Worm (Caenorhabditis elegans): ENCODE results near the gene C43D7.7.

The C43D7.7 gene

ce11 chrV:19354506-19354905 is 35.2 kb upstream of the C43D7.7 start:
- TF ChIP-seq daf-12 (tag; optimal IDR thresholded peaks at IDR 0.05) (no peak), T26A8.4 (GFP tag; IDR thresholded peaks at IDR 0.05) (no peak), ces-1 (GFP tag; optimal IDR thresholded peaks at IDR 0.05) (no peak), attf-4 (tag; optimal IDR thresholded peaks at IDR 0.05) (no peak), zfp-3 (GFP tag; conservative IDR thresholded peaks at IDR 0.05) (no peak), mxl-3 (GFP tag; optimal IDR thresholded peaks at IDR 0.05) (no peak), mxl-2 (GFP tag; conservative IDR thresholded peaks at IDR 0.05) (no peak), nhr-48 (tag; optimal IDR thresholded peaks at IDR 0.05) (no peak)

- TF ChIP-seq rbr-2 (tag; optimal IDR thresholded peaks at IDR 0.05) = no peak
- no peak for TF ChIP-seq unc-62 (GFP tag; optimal IDR thresholded peaks at IDR 0.05 in 1 of 2)
- no peak for TF ChIP-seq unc-62 (tag; optimal IDR thresholded peaks at IDR 0.05)
Observed at ce11 chrV:19351944-19352343, 32.6 kb upstream of the C43D7.7 start.

- peak; percentile 62 for TF ChIP-seq ceh-28 (tag; optimal IDR thresholded peaks at IDR 0.05)
- TF ChIP-seq ztf-11 (tag; optimal IDR thresholded peaks at IDR 0.05) = no peak
Observed at ce11 chrV:19337333-19337732, 18.0 kb upstream of the C43D7.7 start.

- TF ChIP-seq unc-62 (GFP tag; optimal IDR thresholded peaks at IDR 0.05 in 1 of 2) = peak in 1 of 2 experiments; percentile 13
- no peak for TF ChIP-seq unc-62 (tag; optimal IDR thresholded peaks at IDR 0.05)
- no peak for TF ChIP-seq set-16 (GFP tag; IDR thresholded peaks at IDR 0.05)
- no peak for TF ChIP-seq lin-29 (GFP tag; IDR thresholded peaks at IDR 0.05)
- TF ChIP-seq ceh-44 (GFP tag; IDR thresholded peaks at IDR 0.05) = no peak
- no peak for TF ChIP-seq pha-4 (GFP tag; IDR thresholded peaks at IDR 0.05)
- no peak for TF ChIP-seq pha-4 (tag; optimal IDR thresholded peaks at IDR 0.05)
- no peak for TF ChIP-seq dmd-8 (GFP tag; IDR thresholded peaks at IDR 0.05)
Observed at ce11 chrV:19329263-19329662, 10.0 kb upstream of the C43D7.7 start, which contains the start of gene fbxb-65. fbxb-65 (plus strand) TSS chrV:19329563.

DNA sequence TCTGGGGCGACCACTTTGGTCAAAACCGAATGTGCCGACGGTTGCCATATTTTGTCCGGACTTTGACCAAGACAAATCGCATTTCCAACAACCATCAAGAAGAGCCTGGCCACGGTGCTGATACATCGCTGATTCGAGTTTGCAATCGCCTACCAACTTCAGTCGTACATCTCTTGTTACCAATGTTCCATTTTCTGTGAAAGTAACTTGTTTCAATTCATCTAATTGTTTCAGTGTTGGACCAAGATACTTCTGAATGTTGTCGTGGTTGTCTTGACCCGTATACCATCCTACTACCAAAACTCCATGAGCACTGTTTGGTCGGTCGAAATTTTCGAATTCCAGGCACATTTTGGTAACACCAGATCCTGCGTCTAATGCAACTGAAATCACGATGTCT is 6.1 kb upstream of the C43D7.7 start:
- TF ChIP-seq lim-7 (GFP tag; IDR thresholded peaks at IDR 0.05) (0 out of 2 replicates have a peak, but pooled peaks have one; percentile 37), sdz-12 (GFP tag; optimal IDR thresholded peaks at IDR 0.05) (no peak), aha-1 (tag) (peak; percentile 77), ceh-82 (tag; optimal IDR thresholded peaks at IDR 0.05) (no peak), Y5F2A.4 (GFP tag; optimal IDR thresholded peaks at IDR 0.05) (no peak)

DNA sequence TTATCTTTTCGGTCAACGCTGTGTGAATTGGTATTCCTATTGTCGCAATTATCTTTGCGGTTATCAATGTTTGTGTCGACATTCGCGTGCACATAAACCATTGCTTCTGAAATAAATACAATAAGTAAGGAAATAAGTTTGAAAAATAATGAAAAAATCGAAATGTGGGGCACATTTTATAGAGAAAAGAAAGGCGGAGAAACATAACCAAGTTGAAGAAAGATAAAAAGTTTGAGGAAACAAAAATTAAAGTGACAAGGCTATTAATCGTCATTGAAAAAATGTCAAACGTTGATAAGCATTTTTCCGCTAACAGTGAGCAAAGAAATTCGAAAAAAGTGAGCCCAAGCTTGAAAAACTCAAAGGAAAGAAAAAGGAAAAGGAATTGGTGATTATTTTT is 3.1 kb upstream of the C43D7.7 start, which contains the start of gene C43D7.4:
C43D7.4 (minus strand) TSS at position 101 of the 400 bp plus-strand sequence.
- TF ChIP-seq nhr-28 (tag; optimal IDR thresholded peaks at IDR 0.05) = no peak

- TF ChIP-seq lim-7 (GFP tag; IDR thresholded peaks at IDR 0.05) (no peak), aly-2 (tag; optimal IDR thresholded peaks at IDR 0.05) (no peak), set-16 (GFP tag; IDR thresholded peaks at IDR 0.05) (no peak), ceh-32 (tag; optimal IDR thresholded peaks at IDR 0.05; ENCODE audit: poor library complexity) (no peak), nhr-10 (tag; optimal IDR thresholded peaks at IDR 0.05) (no peak), unc-62 (GFP tag; optimal IDR thresholded peaks at IDR 0.05 in 1 of 2) (peak in 1 of 2 experiments; percentile 95), unc-62 (tag; optimal IDR thresholded peaks at IDR 0.05) (no peak), nhr-76 (tag; optimal IDR thresholded peaks at IDR 0.05) (no peak), fkh-10 (GFP tag; optimal IDR thresholded peaks at IDR 0.05) (no peak), dmd-6 (GFP tag; IDR thresholded peaks at IDR 0.05) (peak; percentile 8; the same call in 1 of the 2 replicates)
Observed at ce11 chrV:19320385-19320784, 1.1 kb upstream of the C43D7.7 start, which contains the start of gene sdz-6. sdz-6 (plus strand) TSS chrV:19320613.
